Fruit fly (Drosophila melanogaster) whole organism, embryonic: ENCODE measurements around the gene CG12112.
A peak's percentile ranks its signal among the peaks of the same experiment; 100 is the strongest.

Experiments
- Abd-B ChIP-seq: fragments of 200-800 bp; sonication (Bioruptor generic); optimal IDR thresholded peaks from 2 replicates; lab custom pipeline; 2018; ENCODE audit warnings: missing biosample characterization, mild to moderate bottlenecking, missing genetic modification characterization, moderate library complexity
- Atf6 ChIP-seq: fragments of 200-800 bp; sonication (Bioruptor generic); IDR thresholded peaks from 2 replicates; pipeline ENCODE4 v1.3.6; 2022; ENCODE audit warnings: missing biosample characterization, missing genetic modification characterization
- Bgb ChIP-seq: fragments of 200-800 bp; sonication (Bioruptor generic); IDR thresholded peaks from 2 replicates; pipeline ENCODE4 v1.3.6; 2022; ENCODE audit warnings: missing biosample characterization, missing genetic modification characterization; ENCODE audit not compliant: partially characterized antibody
- CG10209 ChIP-seq: fragments of 200-800 bp; sonication (Bioruptor generic); optimal IDR thresholded peaks from 3 replicates; lab custom pipeline; 2017; ENCODE audit warnings: missing biosample characterization, mild to moderate bottlenecking, missing genetic modification characterization, missing genetic modification reagents
- CG10565 ChIP-seq: fragments of 200-800 bp; sonication (Bioruptor generic); optimal IDR thresholded peaks from 3 replicates; lab custom pipeline; 2016; ENCODE audit warnings: missing biosample characterization, mild to moderate bottlenecking, missing genetic modification characterization
- CG12659 ChIP-seq: fragments of 200-800 bp; sonication (Bioruptor generic); optimal IDR thresholded peaks from 3 replicates; lab custom pipeline; 2017; ENCODE audit warnings: mild to moderate bottlenecking, missing biosample characterization, missing genetic modification reagents, missing genetic modification characterization
- CG13624 ChIP-seq: fragments of 200-800 bp; sonication (Bioruptor generic); optimal IDR thresholded peaks from 2 replicates; lab custom pipeline; 2016; ENCODE audit warnings: missing biosample characterization, missing genetic modification characterization
- CG14014 ChIP-seq: fragments of 200-800 bp; sonication (Bioruptor generic); IDR thresholded peaks from 2 replicates; pipeline ENCODE4 v1.3.6; 2022; ENCODE audit warnings: missing biosample characterization, missing genetic modification characterization
- CG15479 ChIP-seq: fragments of 200-800 bp; sonication (Bioruptor generic); optimal IDR thresholded peaks from 3 replicates; lab custom pipeline; 2019; ENCODE audit warnings: missing biosample characterization, mild to moderate bottlenecking, missing genetic modification characterization, moderate library complexity
- CG17359 ChIP-seq: fragments of 200-800 bp; sonication (Bioruptor generic); optimal IDR thresholded peaks from 3 replicates; lab custom pipeline; 2018; ENCODE audit warnings: missing biosample characterization, mild to moderate bottlenecking, missing genetic modification characterization, moderate library complexity
- CG17802 ChIP-seq: fragments of 200-800 bp; sonication (Bioruptor generic); optimal IDR thresholded peaks from 2 replicates; lab custom pipeline; 2018; ENCODE audit warnings: missing biosample characterization, mild to moderate bottlenecking, missing genetic modification characterization, moderate library complexity
- CG17912 ChIP-seq: fragments of 200-800 bp; sonication (Bioruptor generic); optimal IDR thresholded peaks from 2 replicates; lab custom pipeline; 2018; ENCODE audit warnings: missing biosample characterization, mild to moderate bottlenecking, missing genetic modification characterization
- CG18476 ChIP-seq: fragments of 200-800 bp; sonication (Bioruptor generic); optimal IDR thresholded peaks from 2 replicates; lab custom pipeline; 2016; ENCODE audit warnings: missing biosample characterization, mild to moderate bottlenecking, missing genetic modification characterization
- CG18599 ChIP-seq: fragments of 200-800 bp; sonication (Bioruptor generic); optimal IDR thresholded peaks from 3 replicates; lab custom pipeline; 2017; ENCODE audit warnings: missing biosample characterization, missing genetic modification characterization, mild to moderate bottlenecking, moderate library complexity, missing genetic modification reagents
- CG2120 ChIP-seq: fragments of 200-800 bp; sonication (Bioruptor generic); optimal IDR thresholded peaks from 3 replicates; lab custom pipeline; 2016; ENCODE audit warnings: missing biosample characterization, missing genetic modification characterization
- CG2889 ChIP-seq: fragments of 200-800 bp; sonication (Bioruptor generic); IDR thresholded peaks from 3 replicates; pipeline ENCODE4 v1.3.6; 2022; ENCODE audit warnings: missing biosample characterization, missing genetic modification characterization
- CG30403 ChIP-seq: fragments of 200-800 bp; sonication (Bioruptor generic); optimal IDR thresholded peaks from 3 replicates; lab custom pipeline; 2016; ENCODE audit warnings: missing biosample characterization, missing genetic modification characterization
- CG31388 ChIP-seq: fragments of 200-800 bp; sonication (Bioruptor generic); optimal IDR thresholded peaks from 2 replicates; lab custom pipeline; 2016; ENCODE audit warnings: missing biosample characterization, missing genetic modification characterization
- CG7839 ChIP-seq: fragments of 200-800 bp; sonication (Bioruptor generic); optimal IDR thresholded peaks from 3 replicates; lab custom pipeline; 2018; ENCODE audit warnings: missing biosample characterization, mild to moderate bottlenecking, missing genetic modification characterization, moderate library complexity
- CG7928 ChIP-seq: fragments of 200-800 bp; sonication (Bioruptor generic); optimal IDR thresholded peaks from 2 replicates; lab custom pipeline; 2017; ENCODE audit warnings: missing biosample characterization, mild to moderate bottlenecking, missing genetic modification characterization
- CHES-1-like ChIP-seq: fragments of 200-800 bp; sonication (Bioruptor generic); optimal IDR thresholded peaks from 2 replicates; lab custom pipeline; 2016; ENCODE audit warnings: missing biosample characterization, missing genetic modification characterization
- HLH3B ChIP-seq: fragments of 200-800 bp; sonication (Bioruptor generic); IDR thresholded peaks from 2 replicates; pipeline ENCODE4 v1.3.6; 2022; ENCODE audit warnings: missing biosample characterization, missing genetic modification characterization
- Hand ChIP-seq: fragments of 200-800 bp; sonication (Bioruptor generic); optimal IDR thresholded peaks from 2 replicates; lab custom pipeline; 2017; ENCODE audit warnings: mild to moderate bottlenecking, missing biosample characterization, missing genetic modification reagents, missing genetic modification characterization
- Hmr ChIP-seq: fragments of 200-800 bp; sonication (Bioruptor generic); optimal IDR thresholded peaks from 3 replicates; lab custom pipeline; 2017; ENCODE audit warnings: mild to moderate bottlenecking, missing biosample characterization, missing genetic modification reagents, missing genetic modification characterization
- Hr51 ChIP-seq, 2 experiments: fragments of 200-800 bp; sonication (Bioruptor generic); optimal IDR thresholded peaks; 2 replicates in 1 of 2; 3 replicates in 1 of 2; lab custom pipeline; 2016 to 2018; ENCODE audit warnings: missing biosample characterization in 2 of 2, missing genetic modification characterization in 2 of 2, mild to moderate bottlenecking in 1 of 2, moderate library complexity in 1 of 2
- MTF-1 ChIP-seq: fragments of 200-800 bp; sonication (Bioruptor generic); optimal IDR thresholded peaks from 2 replicates; lab custom pipeline; 2018; ENCODE audit warnings: missing biosample characterization, mild to moderate bottlenecking, missing genetic modification characterization, borderline replicate concordance
- Mrtf ChIP-seq: fragments of 200-800 bp; sonication (Bioruptor generic); IDR thresholded peaks from 3 replicates; pipeline ENCODE4 v1.3.6; 2022; ENCODE audit warnings: missing biosample characterization, missing genetic modification characterization
- NfI ChIP-seq: fragments of 200-800 bp; sonication (Bioruptor generic); optimal IDR thresholded peaks from 3 replicates; lab custom pipeline; 2018; ENCODE audit warnings: missing biosample characterization, mild to moderate bottlenecking, missing genetic modification characterization, moderate library complexity
- Opbp ChIP-seq: fragments of 200-800 bp; sonication (Bioruptor generic); IDR thresholded peaks from 3 replicates; pipeline ENCODE4 v1.3.6; 2022; ENCODE audit warnings: missing biosample characterization, missing genetic modification characterization; ENCODE audit not compliant: partially characterized antibody
- Ptx1 ChIP-seq: fragments of 200-800 bp; sonication (Bioruptor generic); IDR thresholded peaks from 2 replicates; pipeline ENCODE4 v1.3.6; 2022; ENCODE audit warnings: missing biosample characterization, missing genetic modification characterization
- Sin3A ChIP-seq: fragments of >200 bp; optimal IDR thresholded peaks from 2 replicates; lab custom pipeline; 2018
- chn ChIP-seq: fragments of 200-800 bp; sonication (Bioruptor generic); optimal IDR thresholded peaks from 2 replicates; lab custom pipeline; 2016; ENCODE audit warnings: missing biosample characterization, missing genetic modification characterization
- crol ChIP-seq: fragments of 200-800 bp; sonication (Bioruptor generic); IDR thresholded peaks from 2 replicates; pipeline ENCODE4 v1.3.6; 2022; ENCODE audit warnings: missing biosample characterization, missing genetic modification characterization
- gsb-n ChIP-seq: fragments of 200-800 bp; sonication (Bioruptor generic); optimal IDR thresholded peaks from 3 replicates; lab custom pipeline; 2018; ENCODE audit warnings: missing biosample characterization, mild to moderate bottlenecking, missing genetic modification characterization
- hth ChIP-seq: fragments of >200 bp; optimal IDR thresholded peaks from 2 replicates; lab custom pipeline; 2017; ENCODE audit warnings: inconsistent platforms
- ind ChIP-seq: fragments of 200-800 bp; sonication (Bioruptor generic); optimal IDR thresholded peaks from 3 replicates; lab custom pipeline; 2016; ENCODE audit warnings: missing biosample characterization, missing genetic modification characterization
- lmd ChIP-seq: fragments of 200-800 bp; sonication (Bioruptor generic); IDR thresholded peaks from 2 replicates; pipeline ENCODE4 v1.3.6; 2022; ENCODE audit warnings: missing biosample characterization, missing genetic modification characterization
- nom ChIP-seq: fragments of 200-800 bp; sonication (Bioruptor generic); optimal IDR thresholded peaks from 2 replicates; lab custom pipeline; 2017; ENCODE audit warnings: missing biosample characterization, missing genetic modification characterization, mild to moderate bottlenecking, moderate library complexity, missing genetic modification reagents
- phol ChIP-seq: fragments of 200-800 bp; sonication (Bioruptor generic); optimal IDR thresholded peaks from 3 replicates; lab custom pipeline; 2018; ENCODE audit warnings: missing biosample characterization, mild to moderate bottlenecking, missing genetic modification characterization, moderate library complexity
- psq ChIP-seq: fragments of 200-800 bp; sonication (Bioruptor generic); optimal IDR thresholded peaks from 2 replicates; lab custom pipeline; 2017; ENCODE audit warnings: missing biosample characterization, missing genetic modification characterization
- repo ChIP-seq: fragments of 200-800 bp; sonication (Bioruptor generic); optimal IDR thresholded peaks from 2 replicates; lab custom pipeline; 2016; ENCODE audit warnings: missing biosample characterization, missing genetic modification characterization
- row ChIP-seq: fragments of 200-800 bp; sonication (Bioruptor generic); IDR thresholded peaks from 3 replicates; pipeline ENCODE4 v1.3.6; 2022; ENCODE audit warnings: missing biosample characterization, missing genetic modification characterization
- salm ChIP-seq: fragments of 200-800 bp; sonication (Bioruptor generic); optimal IDR thresholded peaks from 2 replicates; lab custom pipeline; 2018; ENCODE audit warnings: missing biosample characterization, mild to moderate bottlenecking, missing genetic modification characterization
- scrt ChIP-seq: fragments of 200-800 bp; sonication (Bioruptor generic); optimal IDR thresholded peaks from 2 replicates; lab custom pipeline; 2018; ENCODE audit warnings: missing biosample characterization, mild to moderate bottlenecking, missing genetic modification characterization, moderate library complexity
- seq ChIP-seq: fragments of 200-800 bp; sonication (Bioruptor generic); IDR thresholded peaks from 2 replicates; pipeline ENCODE4 v1.3.6; 2022; ENCODE audit warnings: missing biosample characterization, missing genetic modification characterization
- so ChIP-seq: fragments of 200-800 bp; sonication (Bioruptor generic); IDR thresholded peaks from 3 replicates; pipeline ENCODE4 v1.3.6; 2022; ENCODE audit warnings: missing biosample characterization, missing genetic modification characterization
- sr ChIP-seq: fragments of 200-800 bp; sonication (Bioruptor generic); IDR thresholded peaks from 3 replicates; pipeline ENCODE4 v1.3.6; 2022; ENCODE audit warnings: missing biosample characterization, missing genetic modification characterization
- stc ChIP-seq: fragments of 200-800 bp; sonication (Bioruptor generic); IDR thresholded peaks from 2 replicates; pipeline ENCODE4 v1.3.6; 2022; ENCODE audit warnings: missing biosample characterization, missing genetic modification characterization
- zen ChIP-seq: fragments of 200-800 bp; sonication (Bioruptor generic); optimal IDR thresholded peaks from 3 replicates; lab custom pipeline; 2018; ENCODE audit warnings: missing biosample characterization, mild to moderate bottlenecking, missing genetic modification characterization, moderate library complexity
- zen2 ChIP-seq: fragments of 200-800 bp; sonication (Bioruptor generic); IDR thresholded peaks from 3 replicates; pipeline ENCODE4 v1.3.6; 2022; ENCODE audit warnings: missing biosample characterization, missing genetic modification characterization; ENCODE audit not compliant: partially characterized antibody

CG12112 gene

dm6 chrX:8588607-8589171 lies 28.7 kb upstream of the CG12112 start, which contains the start of gene CG12081 (continued):
- TF ChIP-seq CHES-1-like (GFP tag; lab: Kevin White, UChicago): no peak
- peak; percentile 30 for TF ChIP-seq Sin3A
- TF ChIP-seq gsb-n (tag; lab: Kevin White, UChicago): no peak
- no peak for TF ChIP-seq so
- TF ChIP-seq chn (GFP tag; lab: Kevin White, UChicago): no peak
- TF ChIP-seq sr (GFP tag; lab: Robert Waterston, UW): no peak
- no peak for TF ChIP-seq CG17912 (GFP tag; lab: Kevin White, UChicago)
- peak; percentile 28 for TF ChIP-seq CG7928 (GFP tag; lab: Kevin White, UChicago)
- TF ChIP-seq seq (GFP tag; lab: Robert Waterston, UW): no peak
- TF ChIP-seq zen2 (GFP tag; lab: Robert Waterston, UW): peak; percentile 84
- TF ChIP-seq nom (GFP tag; lab: Kevin White, UChicago): peak; percentile 17
- peak; percentile 95 for TF ChIP-seq Bgb (GFP tag; lab: Robert Waterston, UW)
- TF ChIP-seq crol (GFP tag; lab: Robert Waterston, UW): peak; percentile 78
- no peak for TF ChIP-seq lmd (GFP tag; lab: Robert Waterston, UW)
- TF ChIP-seq CG18476 (GFP tag; lab: Kevin White, UChicago): no peak
- peak; percentile 92 for TF ChIP-seq Opbp (GFP tag; lab: Robert Waterston, UW)
- no peak for TF ChIP-seq CG10209 (GFP tag; lab: Kevin White, UChicago)
- no peak for TF ChIP-seq CG31388 (GFP tag; lab: Kevin White, UChicago)
- no peak for TF ChIP-seq repo (GFP tag; lab: Kevin White, UChicago)
- no peak for TF ChIP-seq CG7839 (tag; lab: Kevin White, UChicago)
- TF ChIP-seq CG15479 (GFP tag; lab: Kevin White, UChicago): no peak
- 0 out of 2 replicates have a peak, but pooled peaks have one; percentile 15 for TF ChIP-seq Atf6 (GFP tag; lab: Robert Waterston, UW)
- no peak for TF ChIP-seq MTF-1
- TF ChIP-seq CG10565 (GFP tag; lab: Kevin White, UChicago): no peak
- no peak for TF ChIP-seq hth
- TF ChIP-seq Mrtf (GFP tag; lab: Robert Waterston, UW): no peak

dm6 chrX:8583159-8583558 lies 23.2 kb upstream of the CG12112 start:
- TF ChIP-seq ind (peak; percentile 5), Hmr (GFP tag; lab: Kevin White, UChicago) (peak; percentile 26), Hand (GFP tag; lab: Kevin White, UChicago) (no peak), stc (GFP tag; lab: Robert Waterston, UW) (0 out of 2 replicates have a peak, but pooled peaks have one; percentile 21), CG14014 (GFP tag; lab: Robert Waterston, UW) (0 out of 2 replicates have a peak, but pooled peaks have one; percentile 20), zen (tag; lab: Kevin White, UChicago) (no peak), CG17802 (tag; lab: Kevin White, UChicago) (no peak), psq (GFP tag; lab: Kevin White, UChicago) (no peak), HLH3B (GFP tag; lab: Robert Waterston, UW) (0 out of 2 replicates have a peak, but pooled peaks have one; percentile 9), CG12659 (GFP tag; lab: Kevin White, UChicago) (peak; percentile 52), CG18599 (peak; percentile 44), Ptx1 (peak; percentile 30; the same call in 1 of the 2 replicates), Hr51 (GFP tag; optimal IDR thresholded peaks at IDR 0.05; lab: Kevin White, UChicago) (peak in 1 of 2 experiments; percentile 47), lmd (GFP tag; lab: Robert Waterston, UW) (peak; percentile 63), NfI (GFP tag; lab: Kevin White, UChicago) (peak; percentile 4), CG13624 (GFP tag; lab: Kevin White, UChicago) (peak; percentile 1), salm (tag; lab: Kevin White, UChicago) (no peak), CG2889 (no peak), CG30403 (GFP tag; lab: Kevin White, UChicago) (peak; percentile 13), scrt (peak; percentile 18), CG2120 (peak; percentile 34), row (GFP tag; lab: Robert Waterston, UW) (peak; percentile 69), CG17359 (tag; lab: Kevin White, UChicago) (peak; percentile 4), Abd-B (GFP tag; lab: Kevin White, UChicago) (peak; percentile 11), phol (tag; lab: Kevin White, UChicago) (peak; percentile 17)
